Worm (Caenorhabditis elegans) whole organism, young adult: ENCODE data around the gene fbxa-218.

Experiments
- B0019.2 ChIP-seq: fragments of 200-800 bp; sonication (Bioruptor generic); conservative IDR thresholded peaks from 2 replicates; pipeline ENCODE4 v1.3.6; 2022; ENCODE audit warnings: missing genetic modification reagents, missing genetic modification characterization, missing compliant biosample characterization
- B0261.1 ChIP-seq: sonication (generic microtip); optimal IDR thresholded peaks from 2 replicates; lab custom pipeline; 2016; ENCODE audit warnings: mild to moderate bottlenecking, missing genetic modification characterization, moderate library complexity, missing compliant biosample characterization
- B0336.3 ChIP-seq: fragments of 200-800 bp; sonication (Bioruptor generic); IDR thresholded peaks from 2 replicates; pipeline ENCODE4 v1.3.6; 2022; ENCODE audit warnings: missing genetic modification characterization, missing compliant biosample characterization
- C06A6.2 ChIP-seq: fragments of 200-800 bp; sonication (Bioruptor generic); conservative IDR thresholded peaks from 2 replicates; pipeline ENCODE4 v1.3.6; 2022; ENCODE audit warnings: missing genetic modification characterization, missing compliant biosample characterization
- C17E4.6 ChIP-seq: fragments of 200-800 bp; sonication (Bioruptor generic); IDR thresholded peaks from 2 replicates; pipeline ENCODE4 v1.3.6; 2022; ENCODE audit warnings: missing genetic modification reagents, missing genetic modification characterization, missing compliant biosample characterization
- D2030.7 ChIP-seq: fragments of 200-800 bp; sonication (Bioruptor generic); IDR thresholded peaks from 2 replicates; pipeline ENCODE4 v1.3.6; 2022; ENCODE audit warnings: missing genetic modification reagents, missing genetic modification characterization, missing compliant biosample characterization
- F22D6.2 ChIP-seq: sonication (generic microtip); optimal IDR thresholded peaks from 2 replicates; lab custom pipeline; 2016; ENCODE audit warnings: mild to moderate bottlenecking, missing genetic modification characterization, missing compliant biosample characterization
- F39B2.1 ChIP-seq: fragments of 200-800 bp; sonication (Bioruptor generic); IDR thresholded peaks from 2 replicates; pipeline ENCODE4 v1.3.6; 2022; ENCODE audit warnings: missing genetic modification reagents, missing genetic modification characterization, missing compliant biosample characterization
- F52B5.7 ChIP-seq: sonication (generic microtip); optimal IDR thresholded peaks from 2 replicates; lab custom pipeline; 2016; ENCODE audit warnings: mild to moderate bottlenecking, missing genetic modification characterization, missing compliant biosample characterization
- F55B11.4 ChIP-seq: sonication (generic microtip); optimal IDR thresholded peaks from 2 replicates; lab custom pipeline; 2016; ENCODE audit warnings: missing compliant biosample characterization, missing genetic modification characterization, borderline replicate concordance; ENCODE audit not compliant: insufficient read depth
- T07F8.4 ChIP-seq: sonication (generic microtip); optimal IDR thresholded peaks from 2 replicates; lab custom pipeline; 2016; ENCODE audit warnings: mild to moderate bottlenecking, missing genetic modification characterization, moderate library complexity, missing compliant biosample characterization
- Y53F4B.3 ChIP-seq: fragments of 200-800 bp; sonication (Bioruptor generic); IDR thresholded peaks from 2 replicates; pipeline ENCODE4 v1.3.6; 2022; ENCODE audit warnings: missing genetic modification reagents, missing genetic modification characterization, missing compliant biosample characterization
- Y56A3A.18 ChIP-seq: fragments of 200-800 bp; sonication (Bioruptor generic); IDR thresholded peaks from 2 replicates; pipeline ENCODE4 v1.3.6; 2022; ENCODE audit warnings: missing genetic modification reagents, missing genetic modification characterization, missing compliant biosample characterization
- ZK185.1 ChIP-seq: sonication (generic microtip); optimal IDR thresholded peaks from 2 replicates; lab custom pipeline; 2016; ENCODE audit warnings: mild to moderate bottlenecking, missing genetic modification characterization, missing compliant biosample characterization; ENCODE audit not compliant: poor library complexity, severe bottlenecking
- aptf-2 ChIP-seq: fragments of 200-800 bp; sonication (Bioruptor generic); conservative IDR thresholded peaks from 2 replicates; pipeline ENCODE4 v1.3.6; 2022; ENCODE audit warnings: missing genetic modification reagents, missing genetic modification characterization, missing compliant biosample characterization
- atf-7 ChIP-seq: sonication (generic microtip); optimal IDR thresholded peaks from 2 replicates; lab custom pipeline; 2017; ENCODE audit warnings: mild to moderate bottlenecking, missing genetic modification characterization, missing compliant biosample characterization
- attf-3 ChIP-seq: fragments of 200-800 bp; sonication (Bioruptor generic); conservative IDR thresholded peaks from 2 replicates; pipeline ENCODE4 v1.3.6; 2022; ENCODE audit warnings: missing genetic modification reagents, missing genetic modification characterization, missing compliant biosample characterization
- attf-5 ChIP-seq: fragments of 200-800 bp; sonication (Bioruptor generic); optimal IDR thresholded peaks from 2 replicates; lab custom pipeline; 2018; ENCODE audit warnings: mild to moderate bottlenecking, missing genetic modification characterization, missing compliant biosample characterization
- bed-1 ChIP-seq: fragments of 200-800 bp; sonication (Bioruptor generic); IDR thresholded peaks from 2 replicates; pipeline ENCODE4 v1.3.6; 2022; ENCODE audit warnings: missing genetic modification reagents, missing genetic modification characterization, missing compliant biosample characterization
- cebp-1 ChIP-seq, 2 experiments: fragments of 200-800 bp in 1 of 2; sonication (Bioruptor generic) in 1 of 2; sonication (generic microtip) in 1 of 2; IDR thresholded peaks in 1 of 2; optimal IDR thresholded peaks in 1 of 2; 2 replicates each; pipeline versions ENCODE4 v1.3.6 to Lab custom; 2017 to 2022; ENCODE audit warnings: missing compliant biosample characterization in 2 of 2, missing genetic modification characterization in 2 of 2, mild to moderate bottlenecking in 1 of 2, missing genetic modification reagents in 1 of 2, moderate library complexity in 1 of 2
- ceh-58 ChIP-seq: fragments of 200-800 bp; sonication (Bioruptor generic); IDR thresholded peaks from 2 replicates; pipeline ENCODE4 v1.3.6; 2022; ENCODE audit warnings: missing genetic modification characterization, missing compliant biosample characterization
- ceh-79 ChIP-seq: sonication (generic microtip); optimal IDR thresholded peaks from 2 replicates; lab custom pipeline; 2017; ENCODE audit warnings: mild to moderate bottlenecking, missing genetic modification characterization, missing compliant biosample characterization
- chd-7 ChIP-seq: sonication (generic microtip); optimal IDR thresholded peaks from 2 replicates; lab custom pipeline; 2016; ENCODE audit warnings: mild to moderate bottlenecking, missing genetic modification characterization, moderate library complexity, missing compliant biosample characterization
- die-1 ChIP-seq: sonication (generic microtip); optimal IDR thresholded peaks from 2 replicates; lab custom pipeline; 2016; ENCODE audit warnings: missing genotype, mild to moderate bottlenecking, missing genetic modification characterization, missing compliant biosample characterization
- dox-1 ChIP-seq: fragments of 200-800 bp; sonication (Bioruptor generic); IDR thresholded peaks from 2 replicates; pipeline ENCODE4 v1.3.6; 2022; ENCODE audit warnings: missing genetic modification reagents, missing genetic modification characterization, missing compliant biosample characterization
- ets-4 ChIP-seq: fragments of 200-800 bp; sonication (Bioruptor generic); optimal IDR thresholded peaks from 2 replicates; lab custom pipeline; 2018; ENCODE audit warnings: mild to moderate bottlenecking, missing genetic modification characterization, missing compliant biosample characterization
- him-1 ChIP-seq: sonication (generic microtip); optimal IDR thresholded peaks from 2 replicates; lab custom pipeline; 2016; ENCODE audit warnings: missing genotype, missing genetic modification reagents, missing genetic modification characterization, missing compliant biosample characterization
- hmg-1.2 ChIP-seq: fragments of 200-800 bp; sonication (Bioruptor generic); IDR thresholded peaks from 2 replicates; pipeline ENCODE4 v1.3.6; 2022; ENCODE audit warnings: missing genetic modification reagents, missing genetic modification characterization, missing compliant biosample characterization
- lin-26 ChIP-seq: fragments of 200-800 bp; sonication (Bioruptor generic); IDR thresholded peaks from 2 replicates; pipeline ENCODE4 v1.3.6; 2022; ENCODE audit warnings: missing genetic modification reagents, missing genetic modification characterization, missing compliant biosample characterization
- lin-40 ChIP-seq: sonication (generic microtip); optimal IDR thresholded peaks from 2 replicates; lab custom pipeline; 2016; ENCODE audit warnings: missing genetic modification characterization, mild to moderate bottlenecking, missing compliant biosample characterization, missing genotype, missing genetic modification reagents
- lin-54 ChIP-seq: fragments of 200-800 bp; sonication (Bioruptor generic); optimal IDR thresholded peaks from 2 replicates; lab custom pipeline; 2018; ENCODE audit warnings: mild to moderate bottlenecking, missing genetic modification characterization, missing compliant biosample characterization
- lir-1 ChIP-seq: fragments of 200-800 bp; sonication (Bioruptor generic); conservative IDR thresholded peaks from 2 replicates; pipeline ENCODE4 v1.3.6; 2022; ENCODE audit warnings: missing genetic modification reagents, missing genetic modification characterization, missing compliant biosample characterization
- lsl-1 ChIP-seq: fragments of 200-800 bp; sonication (Bioruptor generic); optimal IDR thresholded peaks from 2 replicates; lab custom pipeline; 2018; ENCODE audit warnings: mild to moderate bottlenecking, missing genetic modification characterization, moderate library complexity, missing compliant biosample characterization
- madf-6 ChIP-seq: fragments of 200-800 bp; sonication (Bioruptor generic); IDR thresholded peaks from 2 replicates; pipeline ENCODE4 v1.3.6; 2022; ENCODE audit warnings: missing genetic modification reagents, missing genetic modification characterization, missing compliant biosample characterization
- mes-4 ChIP-seq: sonication (generic microtip); optimal IDR thresholded peaks from 2 replicates; lab custom pipeline; 2016; ENCODE audit warnings: missing genotype, missing genetic modification characterization, missing compliant biosample characterization
- nhr-90 ChIP-seq: sonication (generic microtip); optimal IDR thresholded peaks from 2 replicates; lab custom pipeline; 2016; ENCODE audit warnings: missing genotype, mild to moderate bottlenecking, missing genetic modification characterization, missing compliant biosample characterization
- pbrm-1 ChIP-seq: fragments of 200-800 bp; sonication (Bioruptor generic); IDR thresholded peaks from 2 replicates; pipeline ENCODE4 v1.3.6; 2022; ENCODE audit warnings: missing genetic modification reagents, missing genetic modification characterization, missing compliant biosample characterization
- repo-1 ChIP-seq: sonication (generic microtip); optimal IDR thresholded peaks from 2 replicates; lab custom pipeline; 2017; ENCODE audit warnings: mild to moderate bottlenecking, missing genetic modification characterization, missing compliant biosample characterization
- sea-2 ChIP-seq: fragments of 200-800 bp; sonication (Bioruptor generic); IDR thresholded peaks from 2 replicates; pipeline ENCODE4 v1.3.6; 2022; ENCODE audit warnings: missing genetic modification characterization, missing compliant biosample characterization
- somi-1 ChIP-seq: fragments of 200-800 bp; sonication (Bioruptor generic); optimal IDR thresholded peaks from 2 replicates; lab custom pipeline; 2018; ENCODE audit warnings: mild to moderate bottlenecking, missing genetic modification characterization, missing compliant biosample characterization
- sptf-2 ChIP-seq: fragments of 200-800 bp; sonication (Bioruptor generic); optimal IDR thresholded peaks from 2 replicates; lab custom pipeline; 2018; ENCODE audit warnings: mild to moderate bottlenecking, missing genetic modification characterization, missing compliant biosample characterization
- tbp1 ChIP-seq: fragments of 200-800 bp; sonication (Bioruptor generic); optimal IDR thresholded peaks from 2 replicates; lab custom pipeline; 2018; ENCODE audit warnings: mild to moderate bottlenecking, missing genetic modification characterization, missing compliant biosample characterization
- xnd-1 ChIP-seq: sonication (generic microtip); optimal IDR thresholded peaks from 2 replicates; lab custom pipeline; 2016; ENCODE audit warnings: missing genotype, missing genetic modification reagents, missing genetic modification characterization, missing compliant biosample characterization
- zfh-2 ChIP-seq: fragments of 200-800 bp; sonication (Bioruptor generic); conservative IDR thresholded peaks from 2 replicates; pipeline ENCODE4 v1.3.6; 2022; ENCODE audit warnings: missing genetic modification reagents, missing genetic modification characterization, missing compliant biosample characterization
- zim-3 ChIP-seq: sonication (generic microtip); optimal IDR thresholded peaks from 2 replicates; lab custom pipeline; 2017; ENCODE audit warnings: mild to moderate bottlenecking, missing genetic modification characterization, moderate library complexity, missing compliant biosample characterization
- ztf-18 ChIP-seq: sonication (generic microtip); optimal IDR thresholded peaks from 2 replicates; lab custom pipeline; 2016; ENCODE audit warnings: missing genotype, mild to moderate bottlenecking, missing genetic modification characterization, missing compliant biosample characterization
- ztf-22 ChIP-seq: fragments of 200-800 bp; sonication (Bioruptor generic); optimal IDR thresholded peaks from 2 replicates; lab custom pipeline; 2018; ENCODE audit warnings: mild to moderate bottlenecking, missing genetic modification characterization, moderate library complexity, missing compliant biosample characterization
- ztf-26 ChIP-seq: sonication (generic microtip); optimal IDR thresholded peaks from 2 replicates; lab custom pipeline; 2017; ENCODE audit warnings: missing genetic modification characterization, missing compliant biosample characterization
- ztf-6 ChIP-seq: fragments of 200-800 bp; sonication (Bioruptor generic); IDR thresholded peaks from 2 replicates; pipeline ENCODE4 v1.3.6; 2022; ENCODE audit warnings: missing genetic modification reagents, missing genetic modification characterization, missing compliant biosample characterization

Gene fbxa-218

ce11 chrIII:12399709-12400108 lies 36.6 kb upstream of the fbxa-218 start:
- TF ChIP-seq lsl-1 (GFP tag; lab: Kevin White, UChicago) (peak; percentile 41), ztf-6 (GFP tag; lab: Robert Waterston, UW) (no peak), D2030.7 (no peak), lin-26 (peak; percentile 87), F52B5.7 (tag; lab: Kevin White, UChicago) (peak; percentile 1), ceh-58 (GFP tag; lab: Robert Waterston, UW) (no peak), repo-1 (tag; lab: Kevin White, UChicago) (peak; percentile 11), C06A6.2 (GFP tag; lab: Robert Waterston, UW) (0 out of 2 replicates have a peak, but pooled peaks have one; percentile 18), nhr-90 (tag; lab: Kevin White, UChicago) (peak; percentile 49), madf-6 (GFP tag; lab: Robert Waterston, UW) (peak; percentile 28; the same call in 1 of the 2 replicates), him-1 (tag; lab: Kevin White, UChicago) (peak; percentile 15), F39B2.1 (GFP tag; lab: Robert Waterston, UW) (no peak), ZK185.1 (no peak), lir-1 (GFP tag; lab: Robert Waterston, UW) (no peak), F22D6.2 (tag; lab: Kevin White, UChicago) (no peak), atf-7 (tag; lab: Kevin White, UChicago) (no peak), chd-7 (tag; lab: Kevin White, UChicago) (peak; percentile 55), F55B11.4 (tag; lab: Kevin White, UChicago) (no peak), mes-4 (peak; percentile 5), B0336.3 (no peak), T07F8.4 (tag; lab: Kevin White, UChicago) (peak; percentile 11), ets-4 (GFP tag; lab: Kevin White, UChicago) (no peak), zim-3 (peak; percentile 7), attf-5 (GFP tag; lab: Kevin White, UChicago) (no peak), lin-40 (tag; lab: Kevin White, UChicago) (no peak), Y56A3A.18 (GFP tag; lab: Robert Waterston, UW) (0 out of 2 replicates have a peak, but pooled peaks have one; percentile 29), cebp-1 (GFP tag; IDR thresholded peaks at IDR 0.05; lab: Robert Waterston, UW) (no peak), cebp-1 (tag; optimal IDR thresholded peaks at IDR 0.05; lab: Kevin White, UChicago) (peak; percentile 48), B0261.1 (tag; lab: Kevin White, UChicago) (peak; percentile 75), somi-1 (peak; percentile 15), attf-3 (GFP tag; lab: Robert Waterston, UW) (0 out of 2 replicates have a peak, but pooled peaks have one; percentile 9), ztf-22 (GFP tag; lab: Kevin White, UChicago) (no peak), hmg-1.2 (GFP tag; lab: Robert Waterston, UW) (peak; percentile 48), ztf-18 (peak; percentile 7), pbrm-1 (GFP tag; lab: Robert Waterston, UW) (no peak), ztf-26 (tag; lab: Kevin White, UChicago) (peak; percentile 10), lin-54 (peak; percentile 23), aptf-2 (GFP tag; lab: Robert Waterston, UW) (no peak), B0019.2 (GFP tag; lab: Robert Waterston, UW) (no peak), sea-2 (GFP tag; lab: Robert Waterston, UW) (no peak), die-1 (peak; percentile 70), zfh-2 (GFP tag; lab: Robert Waterston, UW) (no peak), xnd-1 (tag; lab: Kevin White, UChicago) (no peak), dox-1 (GFP tag; lab: Robert Waterston, UW) (peak; percentile 54), tbp1 (GFP tag; lab: Kevin White, UChicago) (peak; percentile 91), Y53F4B.3 (no peak), bed-1 (GFP tag; lab: Robert Waterston, UW) (no peak), ceh-79 (no peak), C17E4.6 (GFP tag; lab: Robert Waterston, UW) (0 out of 2 replicates have a peak, but pooled peaks have one; percentile 25), sptf-2 (GFP tag; lab: Kevin White, UChicago) (peak; percentile 27)
